Worm (Caenorhabditis elegans): ENCODE measurements around the gene spe-29.

ce11 chrIV:9916224-9916623 lies 17.5 kb upstream of the spe-29 start, which contains the start of gene bed-3:
- TF ChIP-seq nhr-28 (tag; optimal IDR thresholded peaks at IDR 0.05) (no peak), ceh-82 (tag; optimal IDR thresholded peaks at IDR 0.05) (no peak)
